Fruit fly (Drosophila melanogaster): ENCODE data around the gene Atu.

DNA sequence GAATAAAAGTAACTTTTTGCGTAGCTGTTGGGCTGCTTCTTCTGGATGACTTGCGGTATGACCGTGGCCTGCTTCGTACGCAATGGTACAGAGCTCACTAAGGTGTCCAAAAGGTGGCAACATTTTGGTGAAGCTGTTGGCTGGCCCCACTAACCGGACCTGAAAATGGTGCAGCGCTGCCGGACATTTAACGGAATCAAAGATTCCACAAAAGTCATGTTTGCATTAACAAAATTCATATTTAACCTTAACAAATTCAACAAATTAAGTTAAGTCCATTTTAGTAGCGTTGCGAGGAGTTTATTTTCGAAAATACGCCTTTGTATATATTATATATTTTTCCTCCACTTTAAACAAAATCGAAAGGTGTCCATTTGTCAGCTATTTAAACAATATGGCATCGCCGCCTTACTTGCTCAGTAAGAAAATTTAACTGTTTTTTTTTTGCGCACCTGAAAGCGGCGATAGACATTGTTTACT, 12.1 kb upstream of the Atu start, which contains the start of the genes kra and SecS:
- peak; percentile 23 to 48 for TF ChIP-seq CTCF (optimal IDR thresholded peaks at IDR 0.05)
- TF ChIP-seq CG8478 (optimal IDR thresholded peaks at IDR 0.05) = no peak

Measured in S2 (cell line).